Worm (Caenorhabditis elegans) whole organism, L4/young adult: Measurements from ENCODE around the gene lem-4.

ENCODE experiments used
- W03F9.2 ChIP-seq: fragments of 150-350 bp; optimal IDR thresholded peaks from 2 replicates; lab custom pipeline; 2014; ENCODE audit warnings: missing biosample characterization, missing genetic modification characterization
- dao-5 ChIP-seq: sonication (generic microtip); optimal IDR thresholded peaks from 2 replicates; lab custom pipeline; 2016; ENCODE audit warnings: missing genotype, missing genetic modification characterization, moderate library complexity, missing compliant biosample characterization
- him-1 ChIP-seq: sonication (generic microtip); optimal IDR thresholded peaks from 2 replicates; lab custom pipeline; 2016; ENCODE audit warnings: missing genotype, missing genetic modification reagents, missing genetic modification characterization, missing compliant biosample characterization

Gene lem-4

ce11 chrIV:842630-843029, 11.9 kb downstream of the lem-4 start:
- TF ChIP-seq dao-5 (tag; lab: Kevin White, UChicago) (peak; percentile 57), W03F9.2 (tag; lab: Kevin White, UChicago) (no peak)

ce11 chrIV:842095-842494, 12.5 kb downstream of the lem-4 start, which contains the start of gene Y55F3BR.6:
Gene Y55F3BR.6 (minus strand): TSS chrIV:842126.
- TF ChIP-seq dao-5 (tag; lab: Kevin White, UChicago) (no peak), him-1 (no peak), W03F9.2 (tag; lab: Kevin White, UChicago) (no peak)

ce11 chrIV:833517-833916, 21.1 kb downstream of the lem-4 start:
- TF ChIP-seq him-1: no peak

- no peak for TF ChIP-seq W03F9.2 (tag; lab: Kevin White, UChicago)
These were observed 22.6 kb downstream of the lem-4 start, which contains the start of the genes madf-1 and Y55F3BR.10 for ce11 chrIV:831796-832486. Gene madf-1 (minus strand): TSS chrIV:831896. Gene Y55F3BR.10 (plus strand): TSS chrIV:832436.

- TF ChIP-seq him-1 (no peak), W03F9.2 (tag; lab: Kevin White, UChicago) (no peak), dao-5 (tag; lab: Kevin White, UChicago) (no peak)
These were observed 24.2 kb downstream of the lem-4 start for ce11 chrIV:830262-830960.

ce11 chrIV:829691-830090, 24.9 kb downstream of the lem-4 start:
- TF ChIP-seq dao-5 (tag; lab: Kevin White, UChicago) (no peak), W03F9.2 (tag; lab: Kevin White, UChicago) (no peak), him-1 (no peak)

ce11 chrIV:829107-829506, 25.5 kb downstream of the lem-4 start:
- TF ChIP-seq him-1: no peak
- no peak for TF ChIP-seq dao-5 (tag; lab: Kevin White, UChicago)
- TF ChIP-seq W03F9.2 (tag; lab: Kevin White, UChicago): no peak

ce11 chrIV:828427-828826, 26.2 kb downstream of the lem-4 start:
- no peak for TF ChIP-seq him-1
- TF ChIP-seq dao-5 (tag; lab: Kevin White, UChicago): no peak
- TF ChIP-seq W03F9.2 (tag; lab: Kevin White, UChicago): no peak

ce11 chrIV:826145-826544, 28.4 kb downstream of the lem-4 start:
- no peak for TF ChIP-seq dao-5 (tag; lab: Kevin White, UChicago)
- TF ChIP-seq him-1: no peak
- TF ChIP-seq W03F9.2 (tag; lab: Kevin White, UChicago): no peak

ce11 chrIV:824854-825253, 29.7 kb downstream of the lem-4 start, which contains the start of gene zipt-15:
Gene zipt-15 (minus strand): TSS chrIV:824954.
- TF ChIP-seq dao-5 (tag; lab: Kevin White, UChicago) (no peak), W03F9.2 (tag; lab: Kevin White, UChicago) (no peak), him-1 (no peak)

ce11 chrIV:817879-818278, 36.7 kb downstream of the lem-4 start:
- TF ChIP-seq W03F9.2 (tag; lab: Kevin White, UChicago) (no peak), him-1 (no peak)

ce11 chrIV:807027-807516, 47.5 kb downstream of the lem-4 start, which contains the start of gene Y55F3BL.6:
Gene Y55F3BL.6 (minus strand): TSS chrIV:807077.
- TF ChIP-seq dao-5 (tag; lab: Kevin White, UChicago) (no peak), W03F9.2 (tag; lab: Kevin White, UChicago) (no peak), him-1 (no peak)

- TF ChIP-seq him-1: no peak
- TF ChIP-seq W03F9.2 (tag; lab: Kevin White, UChicago): no peak
- no peak for TF ChIP-seq dao-5 (tag; lab: Kevin White, UChicago)
These were observed 48.9 kb downstream of the lem-4 start for ce11 chrIV:805693-806092.

- TF ChIP-seq him-1: no peak
- TF ChIP-seq dao-5 (tag; lab: Kevin White, UChicago): no peak
- TF ChIP-seq W03F9.2 (tag; lab: Kevin White, UChicago): no peak
These were observed 49.8 kb downstream of the lem-4 start, which contains the start of gene Y55F3BL.4 for ce11 chrIV:804802-805201. Gene Y55F3BL.4 (plus strand): TSS chrIV:805102.
